Fruit fly (Drosophila melanogaster) whole organism, adult: Measurements from ENCODE around the gene Acp65Aa.
A peak's percentile ranks its signal among the peaks of the same experiment; 100 is the strongest.

ENCODE experiments used
- CG11617 ChIP-seq: fragments of 200-800 bp; sonication (Bioruptor generic); optimal IDR thresholded peaks from 2 replicates; lab custom pipeline; 2017; ENCODE audit warnings: mild to moderate bottlenecking, missing biosample characterization, missing genetic modification reagents, missing genetic modification characterization
- CG12768 ChIP-seq: fragments of 200-800 bp; sonication (Bioruptor generic); optimal IDR thresholded peaks from 2 replicates; lab custom pipeline; 2017; ENCODE audit warnings: missing biosample characterization, missing genetic modification characterization, mild to moderate bottlenecking, moderate library complexity, missing genetic modification reagents
- CG14711 ChIP-seq: fragments of 200-800 bp; sonication (Bioruptor generic); optimal IDR thresholded peaks from 2 replicates; lab custom pipeline; 2018; ENCODE audit warnings: missing biosample characterization, mild to moderate bottlenecking, missing genetic modification characterization, moderate library complexity
- CG1620 ChIP-seq: fragments of 200-800 bp; sonication (Bioruptor generic); optimal IDR thresholded peaks from 2 replicates; lab custom pipeline; 2016; ENCODE audit warnings: missing biosample characterization, missing genetic modification characterization
- CG33017 ChIP-seq: fragments of 200-800 bp; sonication (Bioruptor generic); optimal IDR thresholded peaks from 2 replicates; lab custom pipeline; 2018; ENCODE audit warnings: missing biosample characterization, mild to moderate bottlenecking, missing genetic modification characterization, moderate library complexity
- CG5204 ChIP-seq: fragments of 200-800 bp; sonication (Bioruptor generic); optimal IDR thresholded peaks from 2 replicates; lab custom pipeline; 2016; ENCODE audit warnings: missing biosample characterization, missing genetic modification characterization
- CG7045 ChIP-seq: fragments of 200-800 bp; sonication (Bioruptor generic); optimal IDR thresholded peaks from 2 replicates; lab custom pipeline; 2017; ENCODE audit warnings: missing biosample characterization, mild to moderate bottlenecking, missing genetic modification characterization
- CG7101 ChIP-seq: fragments of 200-800 bp; sonication (Bioruptor generic); optimal IDR thresholded peaks from 2 replicates; lab custom pipeline; 2018; ENCODE audit warnings: missing biosample characterization, mild to moderate bottlenecking, missing genetic modification characterization, moderate library complexity
- Clk ChIP-seq: fragments of 200-800 bp; sonication (Bioruptor generic); optimal IDR thresholded peaks from 2 replicates; lab custom pipeline; 2017; ENCODE audit warnings: missing biosample characterization, missing genetic modification characterization
- Crg-1 ChIP-seq: fragments of 200-800 bp; sonication (Bioruptor generic); optimal IDR thresholded peaks from 2 replicates; lab custom pipeline; 2016; ENCODE audit warnings: missing biosample characterization, missing genetic modification characterization
- Hr96 ChIP-seq: fragments of 200-800 bp; sonication (Bioruptor generic); optimal IDR thresholded peaks from 2 replicates; lab custom pipeline; 2016; ENCODE audit warnings: missing biosample characterization, missing genetic modification characterization
- Mnt ChIP-seq: fragments of 200-800 bp; sonication (Bioruptor generic); optimal IDR thresholded peaks from 2 replicates; lab custom pipeline; 2016; ENCODE audit warnings: missing biosample characterization, mild to moderate bottlenecking, missing genetic modification characterization
- bab1 ChIP-seq: fragments of 200-800 bp; sonication (Bioruptor generic); optimal IDR thresholded peaks from 3 replicates; lab custom pipeline; 2019; ENCODE audit warnings: missing biosample characterization, mild to moderate bottlenecking, missing genetic modification characterization, moderate library complexity
- cic ChIP-seq: fragments of 200-800 bp; sonication (Bioruptor generic); optimal IDR thresholded peaks from 2 replicates; lab custom pipeline; 2017; ENCODE audit warnings: missing biosample characterization, mild to moderate bottlenecking, missing genetic modification characterization, moderate library complexity
- cnc ChIP-seq, 2 experiments: fragments of >200 bp; optimal IDR thresholded peaks; 2 replicates each; lab custom pipeline; 2017
- kay ChIP-seq: fragments of 200-800 bp; sonication (Bioruptor generic); peaks from one replicate; lab custom pipeline; 2016; ENCODE audit warnings: missing biosample characterization, missing genetic modification characterization, borderline replicate concordance
- ovo ChIP-seq: fragments of 200-800 bp; sonication (Bioruptor generic); optimal IDR thresholded peaks from 2 replicates; lab custom pipeline; 2016; ENCODE audit warnings: missing biosample characterization, missing genetic modification characterization
- pad ChIP-seq: fragments of 200-800 bp; sonication (Bioruptor generic); optimal IDR thresholded peaks from 3 replicates; lab custom pipeline; 2017; ENCODE audit warnings: missing biosample characterization, missing genetic modification characterization, mild to moderate bottlenecking, moderate library complexity, missing genetic modification reagents
- tj ChIP-seq: fragments of 200-800 bp; sonication (Bioruptor generic); optimal IDR thresholded peaks from 3 replicates; lab custom pipeline; 2017; ENCODE audit warnings: missing biosample characterization, mild to moderate bottlenecking, missing genetic modification characterization, moderate library complexity
- toe ChIP-seq: fragments of 200-800 bp; sonication (Bioruptor generic); optimal IDR thresholded peaks from 2 replicates; lab custom pipeline; 2016; ENCODE audit warnings: missing biosample characterization, missing genetic modification characterization

Gene Acp65Aa

dm6 chr3L:6124616-6125408 lies 27.7 kb downstream of the Acp65Aa start:
- TF ChIP-seq CG7101 (tag; lab: Kevin White, UChicago) (no peak), Crg-1 (GFP tag; lab: Kevin White, UChicago) (no peak), CG5204 (GFP tag; lab: Kevin White, UChicago) (no peak), CG11617 (GFP tag; lab: Kevin White, UChicago) (no peak), pad (no peak), CG12768 (GFP tag; lab: Kevin White, UChicago) (no peak), Clk (no peak), CG14711 (tag; lab: Kevin White, UChicago) (no peak), CG7045 (GFP tag; lab: Kevin White, UChicago) (peak; percentile 20), toe (peak; percentile 12), ovo (no peak), CG33017 (tag; lab: Kevin White, UChicago) (no peak), cic (no peak), cnc (optimal IDR thresholded peaks at IDR 0.05; lab: Kevin White, UChicago) (no peak), tj (no peak), CG1620 (GFP tag; lab: Kevin White, UChicago) (no peak), Hr96 (GFP tag; lab: Kevin White, UChicago) (peak; percentile 47), Mnt (no peak), kay (GFP tag; lab: Kevin White, UChicago) (no peak), bab1 (no peak)

- TF ChIP-seq CG1620 (GFP tag; lab: Kevin White, UChicago): no peak
- no peak for TF ChIP-seq CG11617 (GFP tag; lab: Kevin White, UChicago)
- no peak for TF ChIP-seq Hr96 (GFP tag; lab: Kevin White, UChicago)
Observed at dm6 chr3L:6116881-6117280, 35.7 kb downstream of the Acp65Aa start.

dm6 chr3L:6115505-6115904 lies 37.0 kb downstream of the Acp65Aa start:
- TF ChIP-seq kay (GFP tag; lab: Kevin White, UChicago) (no peak), CG12768 (GFP tag; lab: Kevin White, UChicago) (no peak), pad (no peak), toe (no peak), CG1620 (GFP tag; lab: Kevin White, UChicago) (no peak), tj (no peak), CG14711 (tag; lab: Kevin White, UChicago) (no peak)

dm6 chr3L:6111458-6111857 lies 41.1 kb downstream of the Acp65Aa start:
- TF ChIP-seq CG12768 (GFP tag; lab: Kevin White, UChicago): no peak
- no peak for TF ChIP-seq Mnt
- no peak for TF ChIP-seq cic
- no peak for TF ChIP-seq CG14711 (tag; lab: Kevin White, UChicago)
- no peak for TF ChIP-seq CG11617 (GFP tag; lab: Kevin White, UChicago)
- TF ChIP-seq tj: no peak
- no peak for TF ChIP-seq CG5204 (GFP tag; lab: Kevin White, UChicago)
- no peak for TF ChIP-seq Crg-1 (GFP tag; lab: Kevin White, UChicago)
- no peak for TF ChIP-seq bab1
- no peak for TF ChIP-seq pad
- no peak for TF ChIP-seq CG1620 (GFP tag; lab: Kevin White, UChicago)
- no peak for TF ChIP-seq CG33017 (tag; lab: Kevin White, UChicago)
- no peak for TF ChIP-seq toe
- no peak for TF ChIP-seq Hr96 (GFP tag; lab: Kevin White, UChicago)
- TF ChIP-seq kay (GFP tag; lab: Kevin White, UChicago): no peak

- no peak for TF ChIP-seq CG1620 (GFP tag; lab: Kevin White, UChicago)
- no peak for TF ChIP-seq CG12768 (GFP tag; lab: Kevin White, UChicago)
- no peak for TF ChIP-seq CG5204 (GFP tag; lab: Kevin White, UChicago)
- no peak for TF ChIP-seq CG7101 (tag; lab: Kevin White, UChicago)
- TF ChIP-seq cic: no peak
- TF ChIP-seq CG7045 (GFP tag; lab: Kevin White, UChicago): no peak
- no peak for TF ChIP-seq pad
- TF ChIP-seq Crg-1 (GFP tag; lab: Kevin White, UChicago): no peak
- no peak for TF ChIP-seq Mnt
- no peak for TF ChIP-seq bab1
- no peak for TF ChIP-seq CG14711 (tag; lab: Kevin White, UChicago)
- no peak for TF ChIP-seq Hr96 (GFP tag; lab: Kevin White, UChicago)
- TF ChIP-seq toe: no peak
- TF ChIP-seq tj: no peak
- no peak for TF ChIP-seq Clk
- no peak for TF ChIP-seq ovo
- no peak for TF ChIP-seq CG11617 (GFP tag; lab: Kevin White, UChicago)
- TF ChIP-seq CG33017 (tag; lab: Kevin White, UChicago): no peak
- no peak for TF ChIP-seq cnc (optimal IDR thresholded peaks at IDR 0.05; lab: Kevin White, UChicago)
- no peak for TF ChIP-seq kay (GFP tag; lab: Kevin White, UChicago)
Observed at dm6 chr3L:6110673-6111449, 41.7 kb downstream of the Acp65Aa start.
